Fruit fly (Drosophila melanogaster): Measurements from ENCODE around the gene CG2126.

CG2126 gene

DNA sequence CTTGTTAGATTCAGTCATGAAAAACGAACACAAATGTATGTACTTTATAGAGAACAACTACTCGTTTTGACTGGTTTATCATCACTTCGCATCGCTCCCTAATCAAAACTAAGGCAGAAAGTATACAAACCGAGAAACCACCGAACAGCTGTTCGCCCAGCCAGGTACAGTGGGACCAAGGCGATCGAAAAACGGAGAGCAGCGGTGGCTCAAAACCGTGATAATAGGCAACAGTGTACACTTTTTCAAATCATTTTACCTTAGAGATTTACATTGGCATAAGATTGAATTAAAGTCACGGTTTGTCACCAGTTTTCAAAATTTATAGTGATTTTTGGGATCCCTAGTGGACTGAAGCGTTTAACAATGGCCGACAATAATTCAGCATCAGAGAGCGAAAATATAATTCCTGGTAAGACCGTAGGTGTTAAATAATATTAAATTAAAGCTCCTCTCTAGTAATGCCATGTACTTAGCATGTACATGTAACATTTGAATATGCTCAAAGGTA lies 28.8 kb upstream of the CG2126 start, which contains the start of the genes CG42233 and CG1971 (continued):
- TF ChIP-seq CG6791 (GFP tag; IDR thresholded peaks at IDR 0.05; ENCODE audit: partially characterized antibody) (peak; percentile 62; the same call in 2 of the 3 replicates), CG9817 (tag; optimal IDR thresholded peaks at IDR 0.05) (peak; percentile 3), CG1233 (GFP tag; optimal IDR thresholded peaks at IDR 0.05) (peak; percentile 13), onecut (GFP tag; IDR thresholded peaks at IDR 0.05) (no peak), prd (optimal IDR thresholded peaks at IDR 0.05) (no peak), prd (GFP tag; IDR thresholded peaks at IDR 0.05) (peak; percentile 31; the same call in 1 of the 3 replicates), HLH54F (GFP tag; optimal IDR thresholded peaks at IDR 0.05) (peak; percentile 19), Pdp1 (GFP tag; optimal IDR thresholded peaks at IDR 0.05) (peak in 1 of 2 experiments; percentile 28), bcd (GFP tag; optimal IDR thresholded peaks at IDR 0.05) (no peak), Rfx (GFP tag; IDR thresholded peaks at IDR 0.05) (0 out of 2 replicates have a peak, but pooled peaks have one; percentile 26), gfzf (GFP tag; optimal IDR thresholded peaks at IDR 0.05) (peak; percentile 18), vnd (GFP tag; IDR thresholded peaks at IDR 0.05; ENCODE audit: partially characterized antibody) (peak; percentile 41; the same call in 1 of the 3 replicates), Ets65A (GFP tag) (peak; percentile 26), CG32767 (GFP tag; IDR thresholded peaks at IDR 0.05) (0 out of 2 replicates have a peak, but pooled peaks have one; percentile 35), rib (GFP tag; IDR thresholded peaks at IDR 0.05) (no peak), CG12391 (tag; optimal IDR thresholded peaks at IDR 0.05) (peak; percentile 34), Dll (GFP tag; IDR thresholded peaks at IDR 0.05; ENCODE audit: partially characterized antibody) (peak; percentile 48; the same call in 1 of the 4 replicates), MBD-R2 (GFP tag; IDR thresholded peaks at IDR 0.05) (peak; percentile 48), CG14441 (GFP tag; IDR thresholded peaks at IDR 0.05) (peak; percentile 52; the same call in 1 of the 2 replicates), run (tag; optimal IDR thresholded peaks at IDR 0.05) (no peak), trem (tag; optimal IDR thresholded peaks at IDR 0.05) (peak; percentile 2), Scr (GFP tag; IDR thresholded peaks at IDR 0.05; ENCODE audit: partially characterized antibody) (0 out of 2 replicates have a peak, but pooled peaks have one; percentile 11), slou (GFP tag; optimal IDR thresholded peaks at IDR 0.05) (no peak), sens (GFP tag) (peak; percentile 92), Lim3 (GFP tag; IDR thresholded peaks at IDR 0.05) (no peak), CG16815 (GFP tag; optimal IDR thresholded peaks at IDR 0.05) (no peak), kni (GFP tag; optimal IDR thresholded peaks at IDR 0.05) (no peak), CG1602 (GFP tag; optimal IDR thresholded peaks at IDR 0.05) (no peak), tin (GFP tag; optimal IDR thresholded peaks at IDR 0.05) (no peak), CG32532 (GFP tag; IDR thresholded peaks at IDR 0.05) (peak; percentile 34; the same call in 1 of the 2 replicates), Hmr (GFP tag; optimal IDR thresholded peaks at IDR 0.05) (no peak), scrt (GFP tag; optimal IDR thresholded peaks at IDR 0.05) (no peak), CG1603 (tag; optimal IDR thresholded peaks at IDR 0.05) (peak; percentile 52), ase (GFP tag; IDR thresholded peaks at IDR 0.05) (peak; percentile 36; the same call in 1 of the 3 replicates), Bteb2 (GFP tag; optimal IDR thresholded peaks at IDR 0.05) (no peak), Dip3 (GFP tag; optimal IDR thresholded peaks at IDR 0.05) (peak; percentile 13), Taf1 (GFP tag; IDR thresholded peaks at IDR 0.05) (peak; percentile 14; the same call in 1 of the 2 replicates), CG1792 (GFP tag; optimal IDR thresholded peaks at IDR 0.05) (no peak), fu2 (GFP tag; optimal IDR thresholded peaks at IDR 0.05) (peak; percentile 11), Trl (optimal IDR thresholded peaks at IDR 0.05) (no peak), Trl (GFP tag; optimal IDR thresholded peaks at IDR 0.05) (peak; percentile 3), slbo (GFP tag; IDR thresholded peaks at IDR 0.05) (peak; percentile 58), CG9727 (GFP tag; optimal IDR thresholded peaks at IDR 0.05) (peak; percentile 0), gem (tag; optimal IDR thresholded peaks at IDR 0.05) (no peak), lmd (GFP tag; IDR thresholded peaks at IDR 0.05) (0 out of 2 replicates have a peak, but pooled peaks have one; percentile 23), otp (GFP tag; IDR thresholded peaks at IDR 0.05) (no peak), CG13287 (GFP tag; IDR thresholded peaks at IDR 0.05; ENCODE audit: partially characterized antibody) (peak; percentile 61), ERR (GFP tag; optimal IDR thresholded peaks at IDR 0.05) (no peak), H15 (GFP tag; IDR thresholded peaks at IDR 0.05) (0 out of 3 replicates have a peak, but pooled peaks have one; percentile 22), esg (GFP tag; conservative IDR thresholded peaks at IDR 0.05) (no peak), az2 (GFP tag; optimal IDR thresholded peaks at IDR 0.05) (peak; percentile 41)

All from whole organism, embryonic.